Fruit fly (Drosophila melanogaster): ENCODE measurements around the gene CG6833.

The CG6833 gene

DNA sequence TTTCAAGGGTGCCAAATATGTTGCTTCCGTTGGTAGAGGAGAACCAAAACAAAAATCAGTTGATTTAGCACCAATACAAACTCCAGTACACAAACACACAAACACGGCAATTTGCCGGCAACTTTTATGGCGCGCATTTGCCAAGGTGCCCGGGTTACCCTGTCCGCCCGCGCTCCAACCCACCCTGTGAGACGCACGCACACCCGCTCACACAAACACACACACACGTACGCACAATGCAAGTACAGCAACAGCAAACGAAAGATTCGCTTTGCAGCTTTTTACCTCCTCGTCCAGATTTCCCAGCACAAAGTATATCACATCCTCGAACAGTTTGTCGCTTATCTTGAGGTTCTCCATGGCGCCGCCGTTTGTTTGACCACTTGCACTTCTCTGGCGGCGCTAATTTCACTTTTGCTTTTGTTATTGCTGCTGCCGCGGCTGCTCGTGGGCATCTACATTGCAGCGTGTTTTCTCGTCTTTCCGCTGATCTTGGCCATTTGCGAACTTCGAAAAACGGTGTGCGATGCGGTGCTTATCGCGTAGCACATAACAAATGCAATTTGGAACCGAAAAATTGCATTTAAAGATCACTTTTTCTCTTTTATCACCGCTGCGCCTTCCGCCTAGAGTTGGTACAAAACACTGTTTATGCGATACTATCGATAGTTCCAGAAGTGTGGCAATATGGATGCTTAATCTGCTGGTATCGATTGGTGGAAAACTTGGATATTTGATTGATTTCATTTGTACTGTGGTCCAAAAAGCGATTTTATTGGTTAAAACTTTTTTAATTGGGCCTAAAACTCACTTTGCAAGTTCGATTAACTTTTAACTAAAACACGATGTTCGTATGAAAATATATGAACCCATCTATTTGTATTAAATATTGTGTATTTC is 22.3 kb upstream of the CG6833 start, which contains the start of gene Ptip:
Gene Ptip, minus strand, starts transcription at position 637 of the 900 bp plus-strand sequence.
- TF ChIP-seq CG6175 (GFP tag; IDR thresholded peaks at IDR 0.05), result no peak
- no peak for TF ChIP-seq Hmx (GFP tag; optimal IDR thresholded peaks at IDR 0.05)
- peak; percentile 71 for TF ChIP-seq CG10431 (GFP tag; optimal IDR thresholded peaks at IDR 0.05)
- TF ChIP-seq otp (GFP tag; IDR thresholded peaks at IDR 0.05), result peak; percentile 26; the same call in 1 of the 3 replicates
- no peak for TF ChIP-seq CG32772 (GFP tag; IDR thresholded peaks at IDR 0.05)
- peak; percentile 89 for TF ChIP-seq bcd (GFP tag; optimal IDR thresholded peaks at IDR 0.05)
- TF ChIP-seq CG31388 (GFP tag; optimal IDR thresholded peaks at IDR 0.05), result no peak
- TF ChIP-seq sob (GFP tag; IDR thresholded peaks at IDR 0.05), result peak; percentile 31; the same call in 1 of the 2 replicates
- TF ChIP-seq Abd-B (GFP tag; optimal IDR thresholded peaks at IDR 0.05), result peak; percentile 81
- TF ChIP-seq ap (GFP tag; IDR thresholded peaks at IDR 0.05), result no peak
- TF ChIP-seq Bdp1 (GFP tag; optimal IDR thresholded peaks at IDR 0.05), result no peak
- no peak for TF ChIP-seq Vsx1 (GFP tag; optimal IDR thresholded peaks at IDR 0.05)
- no peak for TF ChIP-seq CG14441 (GFP tag; IDR thresholded peaks at IDR 0.05)
- TF ChIP-seq Dll (GFP tag; IDR thresholded peaks at IDR 0.05; ENCODE audit: partially characterized antibody), result peak; percentile 91
- peak; percentile 57; the same call in 1 of the 2 replicates for TF ChIP-seq wdn (GFP tag; IDR thresholded peaks at IDR 0.05)
- TF ChIP-seq Blimp-1 (GFP tag; optimal IDR thresholded peaks at IDR 0.05), result peak; percentile 94
- TF ChIP-seq CG6654 (GFP tag; optimal IDR thresholded peaks at IDR 0.05), result no peak
- TF ChIP-seq phol (tag; optimal IDR thresholded peaks at IDR 0.05), result peak; percentile 91
- TF ChIP-seq CG10543 (GFP tag; optimal IDR thresholded peaks at IDR 0.05), result no peak
- peak; percentile 98 for TF ChIP-seq CG16813 (GFP tag; IDR thresholded peaks at IDR 0.05; ENCODE audit: partially characterized antibody)
- peak; percentile 64 for TF ChIP-seq nmo (GFP tag; optimal IDR thresholded peaks at IDR 0.05)
- TF ChIP-seq Dad (GFP tag; optimal IDR thresholded peaks at IDR 0.05), result no peak
- TF ChIP-seq Doc3 (GFP tag; IDR thresholded peaks at IDR 0.05; ENCODE audit: partially characterized antibody), result peak; percentile 87
- TF ChIP-seq ewg (GFP tag; optimal IDR thresholded peaks at IDR 0.05), result peak; percentile 40
- peak; percentile 96 for TF ChIP-seq vnd (GFP tag; IDR thresholded peaks at IDR 0.05; ENCODE audit: partially characterized antibody)
- no peak for TF ChIP-seq CG9437 (GFP tag; optimal IDR thresholded peaks at IDR 0.05)
- peak; percentile 44; the same call in 1 of the 2 replicates for TF ChIP-seq Xrp1 (GFP tag; IDR thresholded peaks at IDR 0.05)
- peak; percentile 75 for TF ChIP-seq MBD-R2 (GFP tag; IDR thresholded peaks at IDR 0.05)
- TF ChIP-seq cas (GFP tag; IDR thresholded peaks at IDR 0.05), result no peak
- no peak for TF ChIP-seq fd3F (GFP tag; optimal IDR thresholded peaks at IDR 0.05)
- TF ChIP-seq h (optimal IDR thresholded peaks at IDR 0.05), result no peak
- TF ChIP-seq CG18262 (tag; optimal IDR thresholded peaks at IDR 0.05), result no peak
- peak; percentile 81 for TF ChIP-seq seq (GFP tag; IDR thresholded peaks at IDR 0.05)
- TF ChIP-seq nom (GFP tag; optimal IDR thresholded peaks at IDR 0.05), result no peak
- TF ChIP-seq vfl (GFP tag; optimal IDR thresholded peaks at IDR 0.05), result no peak
- TF ChIP-seq mirr (GFP tag; optimal IDR thresholded peaks at IDR 0.05), result no peak
- TF ChIP-seq peb (GFP tag; IDR thresholded peaks at IDR 0.05), result no peak
- TF ChIP-seq grn (GFP tag; optimal IDR thresholded peaks at IDR 0.05), result no peak
- no peak for TF ChIP-seq twi (tag; optimal IDR thresholded peaks at IDR 0.05)
- peak; percentile 91 for TF ChIP-seq zen (tag; optimal IDR thresholded peaks at IDR 0.05)
- no peak for TF ChIP-seq yki (optimal IDR thresholded peaks at IDR 0.05)
- 0 out of 2 replicates have a peak, but pooled peaks have one; percentile 26 for TF ChIP-seq CG3847 (GFP tag; IDR thresholded peaks at IDR 0.05)
- TF ChIP-seq CG17912 (GFP tag; optimal IDR thresholded peaks at IDR 0.05), result peak; percentile 60
- TF ChIP-seq CG4820 (GFP tag; optimal IDR thresholded peaks at IDR 0.05), result no peak
- no peak for TF ChIP-seq CG7357 (GFP tag; IDR thresholded peaks at IDR 0.05)
- no peak for TF ChIP-seq corto (GFP tag; optimal IDR thresholded peaks at IDR 0.05)
- TF ChIP-seq CG4282 (GFP tag; optimal IDR thresholded peaks at IDR 0.05), result peak; percentile 23
- TF ChIP-seq bowl (GFP tag; IDR thresholded peaks at IDR 0.05), result no peak
- no peak for TF ChIP-seq NC2α (GFP tag; optimal IDR thresholded peaks at IDR 0.05)
- TF ChIP-seq pho (GFP tag; optimal IDR thresholded peaks at IDR 0.05), result peak; percentile 6

Data from whole organism, embryonic.